Fruit fly (Drosophila melanogaster) whole organism, embryonic: ENCODE results near the gene CG4570.

Experiments
- Abd-B ChIP-seq: fragments of 200-800 bp; sonication (Bioruptor generic); optimal IDR thresholded peaks from 2 replicates; lab custom pipeline; 2018; ENCODE audit warnings: missing biosample characterization, mild to moderate bottlenecking, missing genetic modification characterization, moderate library complexity
- Ada2b ChIP-seq: fragments of 200-800 bp; sonication (Bioruptor generic); IDR thresholded peaks from 2 replicates; pipeline ENCODE4 v1.3.6; 2022; ENCODE audit warnings: missing biosample characterization, missing genetic modification characterization
- Atf6 ChIP-seq: fragments of 200-800 bp; sonication (Bioruptor generic); IDR thresholded peaks from 2 replicates; pipeline ENCODE4 v1.3.6; 2022; ENCODE audit warnings: missing biosample characterization, missing genetic modification characterization
- CG10147 ChIP-seq: fragments of 200-800 bp; sonication (Bioruptor generic); optimal IDR thresholded peaks from 2 replicates; lab custom pipeline; 2019; ENCODE audit warnings: missing biosample characterization, mild to moderate bottlenecking, missing genetic modification characterization, moderate library complexity
- CG10321 ChIP-seq: fragments of 200-800 bp; sonication (Bioruptor generic); IDR thresholded peaks from 2 replicates; pipeline ENCODE4 v1.3.6; 2022; ENCODE audit warnings: missing biosample characterization, missing genetic modification characterization
- CG11560 ChIP-seq: fragments of 200-800 bp; sonication (Bioruptor generic); IDR thresholded peaks from 3 replicates; pipeline ENCODE4 v1.3.6; 2022; ENCODE audit warnings: missing biosample characterization, missing genetic modification characterization
- CG11696 ChIP-seq: fragments of 200-800 bp; sonication (Bioruptor generic); IDR thresholded peaks from 2 replicates; pipeline ENCODE4 v1.3.6; 2022; ENCODE audit warnings: missing biosample characterization, missing genetic modification characterization
- CG12942 ChIP-seq: fragments of 200-800 bp; sonication (Bioruptor generic); optimal IDR thresholded peaks from 3 replicates; lab custom pipeline; 2016; ENCODE audit warnings: missing biosample characterization, missing genetic modification characterization
- CG13296 ChIP-seq: fragments of 200-800 bp; sonication (Bioruptor generic); optimal IDR thresholded peaks from 3 replicates; lab custom pipeline; 2018; ENCODE audit warnings: missing biosample characterization, mild to moderate bottlenecking, missing genetic modification characterization
- CG14667 ChIP-seq: fragments of 200-800 bp; sonication (Bioruptor generic); IDR thresholded peaks from 2 replicates; pipeline ENCODE4 v1.3.6; 2022; ENCODE audit warnings: missing biosample characterization, missing genetic modification characterization
- CG14710 ChIP-seq: fragments of 200-800 bp; sonication (Bioruptor generic); optimal IDR thresholded peaks from 3 replicates; lab custom pipeline; 2019; ENCODE audit warnings: missing biosample characterization, mild to moderate bottlenecking, missing genetic modification characterization, moderate library complexity
- CG15269 ChIP-seq: fragments of 200-800 bp; sonication (Bioruptor generic); optimal IDR thresholded peaks from 2 replicates; lab custom pipeline; 2018; ENCODE audit warnings: missing biosample characterization, mild to moderate bottlenecking, missing genetic modification characterization, moderate library complexity
- CG16815 ChIP-seq: fragments of 200-800 bp; sonication (Bioruptor generic); optimal IDR thresholded peaks from 3 replicates; lab custom pipeline; 2017; ENCODE audit warnings: missing biosample characterization, mild to moderate bottlenecking, missing genetic modification characterization
- CG17186 ChIP-seq: fragments of 200-800 bp; sonication (Bioruptor generic); optimal IDR thresholded peaks from 3 replicates; lab custom pipeline; 2017; ENCODE audit warnings: missing biosample characterization, missing genetic modification reagents, missing genetic modification characterization
- CG17829 ChIP-seq: fragments of 200-800 bp; optimal IDR thresholded peaks from 2 replicates; lab custom pipeline; 2019; ENCODE audit warnings: missing biosample characterization, mild to moderate bottlenecking, missing genetic modification characterization, moderate library complexity
- CG18011 ChIP-seq: fragments of 200-800 bp; sonication (Bioruptor generic); optimal IDR thresholded peaks from 2 replicates; lab custom pipeline; 2017; ENCODE audit warnings: missing biosample characterization, missing genetic modification characterization, mild to moderate bottlenecking, moderate library complexity, missing genotype
- CG18476 ChIP-seq: fragments of 200-800 bp; sonication (Bioruptor generic); optimal IDR thresholded peaks from 2 replicates; lab custom pipeline; 2016; ENCODE audit warnings: missing biosample characterization, mild to moderate bottlenecking, missing genetic modification characterization
- CG2116 ChIP-seq: fragments of 200-800 bp; sonication (Bioruptor generic); optimal IDR thresholded peaks from 3 replicates; lab custom pipeline; 2018; ENCODE audit warnings: missing biosample characterization, mild to moderate bottlenecking, missing genetic modification characterization
- CG2120 ChIP-seq: fragments of 200-800 bp; sonication (Bioruptor generic); optimal IDR thresholded peaks from 3 replicates; lab custom pipeline; 2016; ENCODE audit warnings: missing biosample characterization, missing genetic modification characterization
- CG30403 ChIP-seq: fragments of 200-800 bp; sonication (Bioruptor generic); optimal IDR thresholded peaks from 3 replicates; lab custom pipeline; 2016; ENCODE audit warnings: missing biosample characterization, missing genetic modification characterization
- CG31224 ChIP-seq: fragments of 200-800 bp; sonication (Bioruptor generic); IDR thresholded peaks from 2 replicates; pipeline ENCODE4 v1.3.6; 2022; ENCODE audit warnings: missing biosample characterization, missing genetic modification characterization
- CG33557 ChIP-seq: fragments of 200-800 bp; sonication (Bioruptor generic); optimal IDR thresholded peaks from 2 replicates; lab custom pipeline; 2019; ENCODE audit warnings: missing biosample characterization, mild to moderate bottlenecking, missing genetic modification characterization, moderate library complexity
- CG34224 ChIP-seq: fragments of 200-800 bp; sonication (Bioruptor generic); IDR thresholded peaks from 3 replicates; pipeline ENCODE4 v1.3.6; 2022; ENCODE audit warnings: missing biosample characterization, missing genetic modification characterization; ENCODE audit not compliant: partially characterized antibody
- CG43689 ChIP-seq: fragments of 200-800 bp; sonication (Bioruptor generic); IDR thresholded peaks from 2 replicates; pipeline ENCODE4 v1.3.6; 2022; ENCODE audit warnings: missing biosample characterization, missing genetic modification characterization
- CG4617 ChIP-seq: fragments of 200-800 bp; sonication (Bioruptor generic); optimal IDR thresholded peaks from 3 replicates; lab custom pipeline; 2016; ENCODE audit warnings: missing biosample characterization, missing genetic modification characterization, borderline replicate concordance
- CG6272 ChIP-seq: fragments of 200-800 bp; sonication (Bioruptor generic); IDR thresholded peaks from 2 replicates; pipeline ENCODE4 v1.3.6; 2022; ENCODE audit warnings: missing biosample characterization, missing genetic modification characterization
- CG7357 ChIP-seq: fragments of 200-800 bp; sonication (Bioruptor generic); IDR thresholded peaks from 3 replicates; pipeline ENCODE4 v1.3.6; 2022; ENCODE audit warnings: missing biosample characterization, missing genetic modification characterization
- CG7987 ChIP-seq: fragments of 200-800 bp; sonication (Bioruptor generic); optimal IDR thresholded peaks from 2 replicates; lab custom pipeline; 2018; ENCODE audit warnings: missing biosample characterization, mild to moderate bottlenecking, missing genetic modification characterization, moderate library complexity
- CG8388 ChIP-seq: fragments of 200-800 bp; sonication (Bioruptor generic); optimal IDR thresholded peaks from 2 replicates; lab custom pipeline; 2019; ENCODE audit warnings: missing biosample characterization, mild to moderate bottlenecking, missing genetic modification characterization, moderate library complexity
- CHES-1-like ChIP-seq: fragments of 200-800 bp; sonication (Bioruptor generic); optimal IDR thresholded peaks from 2 replicates; lab custom pipeline; 2016; ENCODE audit warnings: missing biosample characterization, missing genetic modification characterization
- Hr39 ChIP-seq: fragments of >200 bp; optimal IDR thresholded peaks from 2 replicates; lab custom pipeline; 2017
- MBD-R2 ChIP-seq: fragments of 200-800 bp; sonication (Bioruptor generic); IDR thresholded peaks from 2 replicates; pipeline ENCODE4 v1.3.6; 2022; ENCODE audit warnings: missing biosample characterization, missing genetic modification characterization
- MESR4 ChIP-seq: fragments of 200-800 bp; sonication (Bioruptor generic); optimal IDR thresholded peaks from 2 replicates; lab custom pipeline; 2018; ENCODE audit warnings: missing biosample characterization, mild to moderate bottlenecking, missing genetic modification characterization, moderate library complexity
- Oaz ChIP-seq: fragments of 200-800 bp; sonication (Bioruptor generic); IDR thresholded peaks from 2 replicates; pipeline ENCODE4 v1.3.6; 2022; ENCODE audit warnings: missing biosample characterization, missing genetic modification characterization
- Oli ChIP-seq: fragments of 200-800 bp; sonication (Bioruptor generic); optimal IDR thresholded peaks from 2 replicates; lab custom pipeline; 2018; ENCODE audit warnings: missing biosample characterization, mild to moderate bottlenecking, missing genetic modification characterization, moderate library complexity
- Ravus ChIP-seq: fragments of 200-800 bp; sonication (Bioruptor generic); IDR thresholded peaks from 2 replicates; pipeline ENCODE4 v1.3.6; 2022; ENCODE audit warnings: missing biosample characterization, missing genetic modification characterization
- Rx ChIP-seq: fragments of 200-800 bp; sonication (Bioruptor generic); IDR thresholded peaks from 2 replicates; pipeline ENCODE4 v1.3.6; 2022; ENCODE audit warnings: missing biosample characterization, missing genetic modification characterization
- Taf1 ChIP-seq: fragments of 200-800 bp; sonication (Bioruptor generic); IDR thresholded peaks from 2 replicates; pipeline ENCODE4 v1.3.6; 2022; ENCODE audit warnings: missing biosample characterization, missing genetic modification characterization
- Tbp ChIP-seq: fragments of >200 bp; optimal IDR thresholded peaks from 2 replicates; lab custom pipeline; 2018; ENCODE audit warnings: missing biosample characterization, missing genetic modification characterization
- ac ChIP-seq: fragments of 200-800 bp; sonication (Bioruptor generic); optimal IDR thresholded peaks from 3 replicates; lab custom pipeline; 2017; ENCODE audit warnings: missing biosample characterization, mild to moderate bottlenecking, missing genetic modification characterization
- ci ChIP-seq: fragments of 200-800 bp; sonication (Bioruptor generic); IDR thresholded peaks from 3 replicates; pipeline ENCODE4 v1.3.6; 2022; ENCODE audit warnings: missing biosample characterization, missing genetic modification characterization
- da ChIP-seq: fragments of 200-800 bp; sonication (Bioruptor generic); optimal IDR thresholded peaks from 2 replicates; lab custom pipeline; 2016; ENCODE audit warnings: missing biosample characterization, missing genetic modification characterization
- fd64A ChIP-seq: fragments of 200-800 bp; sonication (Bioruptor generic); optimal IDR thresholded peaks from 3 replicates; lab custom pipeline; 2018; ENCODE audit warnings: missing biosample characterization, mild to moderate bottlenecking, missing genetic modification characterization
- jigr1 ChIP-seq: fragments of 200-800 bp; sonication (Bioruptor generic); IDR thresholded peaks from 3 replicates; pipeline ENCODE4 v1.3.6; 2022; ENCODE audit warnings: missing biosample characterization, missing genetic modification characterization
- lbe ChIP-seq: fragments of 200-800 bp; sonication (Bioruptor generic); optimal IDR thresholded peaks from 2 replicates; lab custom pipeline; 2016; ENCODE audit warnings: missing biosample characterization, mild to moderate bottlenecking, missing genetic modification characterization
- onecut ChIP-seq: fragments of 200-800 bp; sonication (Bioruptor generic); IDR thresholded peaks from 2 replicates; pipeline ENCODE4 v1.3.6; 2022; ENCODE audit warnings: missing biosample characterization, missing genetic modification characterization
- phol ChIP-seq: fragments of 200-800 bp; sonication (Bioruptor generic); optimal IDR thresholded peaks from 3 replicates; lab custom pipeline; 2018; ENCODE audit warnings: missing biosample characterization, mild to moderate bottlenecking, missing genetic modification characterization, moderate library complexity
- slou ChIP-seq: fragments of 200-800 bp; sonication (Bioruptor generic); optimal IDR thresholded peaks from 3 replicates; lab custom pipeline; 2016; ENCODE audit warnings: missing biosample characterization, missing genetic modification characterization
- sna ChIP-seq: fragments of 200-800 bp; sonication (Bioruptor generic); IDR thresholded peaks from 2 replicates; pipeline ENCODE4 v1.3.6; 2022; ENCODE audit warnings: missing biosample characterization, missing genetic modification characterization; ENCODE audit not compliant: partially characterized antibody
- stwl ChIP-seq: fragments of 200-800 bp; sonication (Bioruptor generic); optimal IDR thresholded peaks from 3 replicates; lab custom pipeline; 2018; ENCODE audit warnings: missing biosample characterization, mild to moderate bottlenecking, missing genetic modification characterization, moderate library complexity
- tio ChIP-seq: fragments of 200-800 bp; sonication (Bioruptor generic); optimal IDR thresholded peaks from 2 replicates; lab custom pipeline; 2017; ENCODE audit warnings: missing biosample characterization, missing genetic modification characterization, inconsistent platforms

CG4570 gene

dm6 chr3R:10884031-10884677, 27.5 kb downstream of the CG4570 start (continued):
- peak; percentile 66 for TF ChIP-seq CG17829 (tag; lab: Kevin White, UChicago)
- peak; percentile 66 for TF ChIP-seq onecut (GFP tag; lab: Robert Waterston, UW)
- peak; percentile 69 for TF ChIP-seq phol (tag; lab: Kevin White, UChicago)
- peak; percentile 80 for TF ChIP-seq CG15269 (tag; lab: Kevin White, UChicago)
- TF ChIP-seq fd64A (GFP tag; lab: Kevin White, UChicago), result no peak
- peak; percentile 61 for TF ChIP-seq CG7357 (GFP tag; lab: Robert Waterston, UW)
- peak; percentile 63 for TF ChIP-seq jigr1
- no peak for TF ChIP-seq ac (GFP tag; lab: Kevin White, UChicago)
- peak; percentile 72 for TF ChIP-seq CG6272 (GFP tag; lab: Robert Waterston, UW)
- TF ChIP-seq CG14667 (GFP tag; lab: Robert Waterston, UW), result peak; percentile 65
- no peak for TF ChIP-seq tio (GFP tag; lab: Kevin White, UChicago)
- TF ChIP-seq CG14710, result peak; percentile 15
- TF ChIP-seq Hr39, result no peak
- no peak for TF ChIP-seq sna (GFP tag; lab: Robert Waterston, UW)
- peak; percentile 75 for TF ChIP-seq CG2120 (GFP tag; lab: Kevin White, UChicago)
- no peak for TF ChIP-seq slou (GFP tag; lab: Kevin White, UChicago)
- TF ChIP-seq CHES-1-like, result no peak
- TF ChIP-seq CG11696 (GFP tag; lab: Robert Waterston, UW), result peak; percentile 70
- no peak for TF ChIP-seq Tbp (GFP tag; lab: Kevin White, UChicago)
- TF ChIP-seq CG11560, result peak; percentile 57; the same call in 2 of the 3 replicates
- TF ChIP-seq CG16815, result no peak
- no peak for TF ChIP-seq CG18011 (GFP tag; lab: Kevin White, UChicago)
- peak; percentile 53 for TF ChIP-seq CG7987
- TF ChIP-seq CG2116 (GFP tag; lab: Kevin White, UChicago), result no peak
- no peak for TF ChIP-seq CG17186
- TF ChIP-seq CG12942 (GFP tag; lab: Kevin White, UChicago), result peak; percentile 1
- no peak for TF ChIP-seq lbe (GFP tag; lab: Kevin White, UChicago)
- TF ChIP-seq Ravus, result peak; percentile 57
- peak; percentile 84; the same call in 2 of the 3 replicates for TF ChIP-seq ci
- TF ChIP-seq stwl (tag; lab: Kevin White, UChicago), result no peak
- TF ChIP-seq CG8388 (GFP tag; lab: Kevin White, UChicago), result peak; percentile 34
- TF ChIP-seq CG34224 (GFP tag; lab: Robert Waterston, UW), result no peak
- peak; percentile 82 for TF ChIP-seq CG10147 (GFP tag; lab: Kevin White, UChicago)
- TF ChIP-seq CG10321 (GFP tag; lab: Robert Waterston, UW), result no peak
- TF ChIP-seq CG43689, result peak; percentile 60
- no peak for TF ChIP-seq CG4617 (GFP tag; lab: Kevin White, UChicago)
- no peak for TF ChIP-seq MESR4 (GFP tag; lab: Kevin White, UChicago)
- peak; percentile 62 for TF ChIP-seq CG30403 (GFP tag; lab: Kevin White, UChicago)
- TF ChIP-seq Ada2b (GFP tag; lab: Robert Waterston, UW), result peak; percentile 75
- TF ChIP-seq da (GFP tag; lab: Kevin White, UChicago), result no peak
- no peak for TF ChIP-seq CG33557 (GFP tag; lab: Kevin White, UChicago)
- peak; percentile 76 for TF ChIP-seq Atf6 (GFP tag; lab: Robert Waterston, UW)
- TF ChIP-seq Rx (GFP tag; lab: Robert Waterston, UW), result peak; percentile 67
- TF ChIP-seq Abd-B (GFP tag; lab: Kevin White, UChicago), result peak; percentile 79
- peak; percentile 75 for TF ChIP-seq CG31224 (GFP tag; lab: Robert Waterston, UW)
- TF ChIP-seq MBD-R2 (GFP tag; lab: Robert Waterston, UW), result peak; percentile 41; the same call in 1 of the 2 replicates
- peak; percentile 58 for TF ChIP-seq Oaz (GFP tag; lab: Robert Waterston, UW)
- peak; percentile 56 for TF ChIP-seq Oli (tag; lab: Kevin White, UChicago)
- peak; percentile 69 for TF ChIP-seq Taf1 (GFP tag; lab: Robert Waterston, UW)
- TF ChIP-seq CG13296 (GFP tag; lab: Kevin White, UChicago), result peak; percentile 87
- TF ChIP-seq CG18476 (GFP tag; lab: Kevin White, UChicago), result peak; percentile 16
